Fruit fly (Drosophila melanogaster): ENCODE results near the gene Cpr65Ax2.
A peak's percentile ranks its signal among the peaks of the same experiment; 100 is the strongest.

The Cpr65Ax2 gene

dm6 chr3L:6157327-6158032 lies 6.8 kb upstream of the Cpr65Ax2 start, which contains the start of gene CG13297:
Gene CG13297, minus strand, starts transcription at chr3L:6157377.
- peak; percentile 34 for TF ChIP-seq Eip78C (GFP tag)
- TF ChIP-seq CG6163 (GFP tag; IDR thresholded peaks at IDR 0.05), result no peak
- peak; percentile 14 for TF ChIP-seq CG32006 (GFP tag; optimal IDR thresholded peaks at IDR 0.05)
- peak; percentile 33 for TF ChIP-seq CG6276 (GFP tag; optimal IDR thresholded peaks at IDR 0.05)
- TF ChIP-seq Hr38 (GFP tag; optimal IDR thresholded peaks at IDR 0.05), result no peak
- TF ChIP-seq Ets21C (GFP tag; optimal IDR thresholded peaks at IDR 0.05), result no peak

- TF ChIP-seq CG16779 (tag; optimal IDR thresholded peaks at IDR 0.05) (peak; percentile 63), acj6 (GFP tag; optimal IDR thresholded peaks at IDR 0.05) (no peak), Smox (GFP tag; optimal IDR thresholded peaks at IDR 0.05) (no peak), cyc (GFP tag; optimal IDR thresholded peaks at IDR 0.05) (no peak), Hr39 (GFP tag; optimal IDR thresholded peaks at IDR 0.05) (no peak), vri (GFP tag; optimal IDR thresholded peaks at IDR 0.05) (no peak), CG8319 (GFP tag; optimal IDR thresholded peaks at IDR 0.05) (no peak), dac (GFP tag; optimal IDR thresholded peaks at IDR 0.05) (no peak), spab (GFP tag; optimal IDR thresholded peaks at IDR 0.05) (peak; percentile 57), CG6792 (GFP tag; optimal IDR thresholded peaks at IDR 0.05) (peak; percentile 12), OdsH (GFP tag; optimal IDR thresholded peaks at IDR 0.05) (no peak), svp (GFP tag) (no peak), esn (GFP tag; optimal IDR thresholded peaks at IDR 0.05) (no peak), lz (GFP tag; optimal IDR thresholded peaks at IDR 0.05) (no peak), dsx (GFP tag; optimal IDR thresholded peaks at IDR 0.05; ENCODE audit: poor library complexity, severe bottlenecking) (peak; percentile 62), CG31627 (GFP tag; optimal IDR thresholded peaks at IDR 0.05) (no peak), Eip93F (GFP tag; optimal IDR thresholded peaks at IDR 0.05) (no peak), Gug (GFP tag; IDR thresholded peaks at IDR 0.05) (no peak), CG15336 (GFP tag; IDR thresholded peaks at IDR 0.05) (peak; percentile 65), topi (GFP tag; optimal IDR thresholded peaks at IDR 0.05) (no peak), CG8632 (GFP tag; optimal IDR thresholded peaks at IDR 0.05) (peak; percentile 49), Sox15 (GFP tag; optimal IDR thresholded peaks at IDR 0.05) (no peak), ss (GFP tag; optimal IDR thresholded peaks at IDR 0.05) (peak; percentile 83 to 93), CG11762 (GFP tag; optimal IDR thresholded peaks at IDR 0.05; ENCODE audit: insufficient read depth) (peak; percentile 30), CG10669 (GFP tag; optimal IDR thresholded peaks at IDR 0.05) (peak; percentile 25), CG34406 (GFP tag; optimal IDR thresholded peaks at IDR 0.05) (no peak), CG3919 (GFP tag; optimal IDR thresholded peaks at IDR 0.05) (peak; percentile 37), Sox102F (GFP tag; optimal IDR thresholded peaks at IDR 0.05) (no peak), CG3032 (tag; optimal IDR thresholded peaks at IDR 0.05) (peak; percentile 42), CG6808 (GFP tag; optimal IDR thresholded peaks at IDR 0.05) (peak; percentile 86), CG4318 (GFP tag; optimal IDR thresholded peaks at IDR 0.05) (no peak), Blimp-1 (GFP tag; optimal IDR thresholded peaks at IDR 0.05) (peak; percentile 16), fd85E (GFP tag; optimal IDR thresholded peaks at IDR 0.05) (no peak), CG9139 (GFP tag; optimal IDR thresholded peaks at IDR 0.05) (peak; percentile 88), Hr38 (GFP tag; optimal IDR thresholded peaks at IDR 0.05) (no peak), CG10631 (GFP tag; optimal IDR thresholded peaks at IDR 0.05) (no peak), Met (GFP tag; optimal IDR thresholded peaks at IDR 0.05) (no peak), CG11902 (GFP tag; optimal IDR thresholded peaks at IDR 0.05) (no peak), net (GFP tag; optimal IDR thresholded peaks at IDR 0.05) (peak; percentile 59), Eip78C (GFP tag) (peak; percentile 73), Ets21C (GFP tag; optimal IDR thresholded peaks at IDR 0.05) (no peak), Lpt (GFP tag; optimal IDR thresholded peaks at IDR 0.05) (peak; percentile 31), CG1621 (tag; optimal IDR thresholded peaks at IDR 0.05) (peak; percentile 57), CG7368 (GFP tag; optimal IDR thresholded peaks at IDR 0.05) (peak; percentile 51), CG6276 (GFP tag; optimal IDR thresholded peaks at IDR 0.05) (peak; percentile 76), CG6163 (GFP tag; IDR thresholded peaks at IDR 0.05) (peak; percentile 82), eg (GFP tag; IDR thresholded peaks at IDR 0.05) (peak; percentile 84)
These were observed 4.3 kb upstream of the Cpr65Ax2 start for dm6 chr3L:6154951-6155394.

Data from whole organism, prepupa.